Worm (Caenorhabditis elegans): ENCODE measurements around the gene Y26G10.5.

DNA sequence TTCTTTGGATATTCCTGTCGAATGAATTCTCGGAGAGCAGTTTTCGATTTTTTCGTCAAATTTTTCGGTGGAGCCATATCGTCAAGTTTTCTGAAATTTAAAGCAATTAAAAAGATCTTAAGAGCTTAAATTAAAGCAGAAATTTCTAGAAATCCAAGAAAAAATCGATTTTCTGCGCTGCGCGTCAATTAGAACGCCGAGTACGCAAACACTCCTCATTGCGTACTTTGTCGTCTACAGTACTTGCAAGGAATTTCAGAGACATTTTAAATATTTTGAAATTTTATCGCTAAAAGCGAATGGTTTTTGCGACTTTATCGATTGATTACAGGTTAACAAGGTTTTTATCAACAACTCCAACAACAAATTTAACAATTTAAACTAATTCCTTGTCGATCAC lies 45.4 kb downstream of the Y26G10.5 start:
- TF ChIP-seq him-1 (tag; optimal IDR thresholded peaks at IDR 0.05) (no peak), dao-5 (tag; optimal IDR thresholded peaks at IDR 0.05) (no peak)

Data from whole organism, L4/young adult.